Worm (Caenorhabditis elegans) whole organism, early embryonic: ENCODE results near the gene F28C6.8.

Source experiments
- B0310.2 ChIP-seq: sonication (generic microtip); optimal IDR thresholded peaks from 2 replicates; lab custom pipeline; 2016; ENCODE audit warnings: mild to moderate bottlenecking, missing genetic modification characterization, missing compliant biosample characterization
- F13C5.2 ChIP-seq: sonication (generic microtip); optimal IDR thresholded peaks from 2 replicates; lab custom pipeline; 2017; ENCODE audit warnings: mild to moderate bottlenecking, missing genetic modification characterization, inconsistent platforms, missing compliant biosample characterization
- aly-1 ChIP-seq: sonication (generic microtip); optimal IDR thresholded peaks from 2 replicates; lab custom pipeline; 2016; ENCODE audit warnings: missing genetic modification characterization, missing compliant biosample characterization
- ama-1 ChIP-seq: fragments of 150-350 bp; optimal IDR thresholded peaks from 2 replicates; lab custom pipeline; 2014
- ceh-13 ChIP-seq: fragments of 200-800 bp; sonication (Bioruptor generic); optimal IDR thresholded peaks from 2 replicates; lab custom pipeline; 2018; ENCODE audit warnings: mild to moderate bottlenecking, missing genetic modification characterization, missing compliant biosample characterization
- ceh-36 ChIP-seq: sonication (generic microtip); optimal IDR thresholded peaks from 2 replicates; lab custom pipeline; 2016; ENCODE audit warnings: missing genetic modification characterization, inconsistent platforms, missing compliant biosample characterization
- ets-7 ChIP-seq: sonication (generic microtip); optimal IDR thresholded peaks from 2 replicates; lab custom pipeline; 2016; ENCODE audit warnings: missing genotype, missing genetic modification characterization, missing compliant biosample characterization
- flt-1 ChIP-seq: fragments of 200-800 bp; sonication (Bioruptor generic); IDR thresholded peaks from 2 replicates; pipeline ENCODE4 v1.3.6; 2022; ENCODE audit warnings: missing genetic modification characterization, missing compliant biosample characterization
- hmbx-1 ChIP-seq: sonication (generic microtip); optimal IDR thresholded peaks from 2 replicates; lab custom pipeline; 2016; ENCODE audit warnings: mild to moderate bottlenecking, missing genetic modification characterization, missing compliant biosample characterization
- hmg-4 ChIP-seq: fragments of 200-800 bp; sonication (Bioruptor generic); optimal IDR thresholded peaks from 2 replicates; lab custom pipeline; 2018; ENCODE audit warnings: mild to moderate bottlenecking, missing genetic modification characterization, missing compliant biosample characterization
- hnd-1 ChIP-seq: sonication (generic microtip); optimal IDR thresholded peaks from 2 replicates; lab custom pipeline; 2016; ENCODE audit warnings: missing genetic modification characterization, missing compliant biosample characterization
- pes-1 ChIP-seq: fragments of 200-800 bp; sonication (Bioruptor generic); IDR thresholded peaks from 2 replicates; pipeline ENCODE4 v1.3.6; 2022; ENCODE audit warnings: missing genetic modification reagents, missing genetic modification characterization, missing compliant biosample characterization
- scrt-1 ChIP-seq: fragments of 200-800 bp; sonication (Bioruptor generic); IDR thresholded peaks from 2 replicates; pipeline ENCODE4 v1.3.6; 2022; ENCODE audit warnings: missing genetic modification characterization, missing compliant biosample characterization
- sea-1 ChIP-seq: fragments of 200-800 bp; sonication (Bioruptor generic); conservative IDR thresholded peaks from 2 replicates; pipeline ENCODE4 v1.3.6; 2022; ENCODE audit warnings: missing genetic modification characterization, missing compliant biosample characterization
- tbx-11 ChIP-seq: fragments of 200-800 bp; sonication (Bioruptor generic); IDR thresholded peaks from 2 replicates; pipeline ENCODE4 v1.3.6; 2022; ENCODE audit warnings: missing genetic modification characterization, missing compliant biosample characterization
- tbx-37 ChIP-seq: fragments of 200-800 bp; sonication (Bioruptor generic); conservative IDR thresholded peaks from 2 replicates; pipeline ENCODE4 v1.3.6; 2022; ENCODE audit warnings: missing genetic modification reagents, missing genetic modification characterization, missing compliant biosample characterization
- tra-4 ChIP-seq: sonication (generic microtip); optimal IDR thresholded peaks from 2 replicates; lab custom pipeline; 2017; ENCODE audit warnings: missing genetic modification characterization, missing compliant biosample characterization

Gene F28C6.8

DNA sequence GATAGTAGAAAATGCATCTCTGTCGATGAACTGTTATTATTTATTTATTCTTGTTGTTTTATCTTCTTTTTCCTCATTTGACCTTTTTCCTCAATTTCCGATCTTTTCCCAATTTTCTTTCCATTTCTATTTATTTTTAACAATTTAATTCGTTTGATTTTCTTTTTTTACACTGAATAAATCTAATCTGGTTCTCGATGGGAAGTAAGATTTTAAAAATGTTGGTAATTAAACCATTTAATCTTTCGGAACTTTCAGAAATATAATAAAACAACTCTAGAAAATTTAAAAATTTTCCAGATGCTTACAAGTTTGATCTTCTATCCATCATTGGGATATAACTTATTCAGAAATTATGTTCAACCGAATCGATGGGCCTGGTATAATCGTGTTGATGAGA is at the start of gene F28C6.8:
F28C6.8 (plus strand) TSS at position 301 of the 400 bp plus-strand sequence.
- no peak for TF ChIP-seq sea-1
- no peak for TF ChIP-seq B0310.2 (tag; lab: Kevin White, UChicago)
- no peak for TF ChIP-seq tbx-11 (GFP tag; lab: Robert Waterston, UW)
- no peak for TF ChIP-seq F13C5.2 (tag; lab: Kevin White, UChicago)
- no peak for TF ChIP-seq tra-4 (tag; lab: Kevin White, UChicago)
- no peak for TF ChIP-seq hmg-4 (GFP tag; lab: Kevin White, UChicago)
- no peak for TF ChIP-seq aly-1 (tag; lab: Kevin White, UChicago)
- no peak for TF ChIP-seq scrt-1 (GFP tag; lab: Robert Waterston, UW)
- TF ChIP-seq hmbx-1 (tag; lab: Kevin White, UChicago): no peak
- TF ChIP-seq ama-1 (lab: Kevin White, UChicago): no peak
- TF ChIP-seq tbx-37: no peak
- TF ChIP-seq pes-1 (GFP tag; lab: Robert Waterston, UW): no peak
- TF ChIP-seq flt-1 (GFP tag; lab: Robert Waterston, UW): no peak
- TF ChIP-seq ets-7 (tag; lab: Kevin White, UChicago): no peak
- no peak for TF ChIP-seq ceh-13

DNA sequence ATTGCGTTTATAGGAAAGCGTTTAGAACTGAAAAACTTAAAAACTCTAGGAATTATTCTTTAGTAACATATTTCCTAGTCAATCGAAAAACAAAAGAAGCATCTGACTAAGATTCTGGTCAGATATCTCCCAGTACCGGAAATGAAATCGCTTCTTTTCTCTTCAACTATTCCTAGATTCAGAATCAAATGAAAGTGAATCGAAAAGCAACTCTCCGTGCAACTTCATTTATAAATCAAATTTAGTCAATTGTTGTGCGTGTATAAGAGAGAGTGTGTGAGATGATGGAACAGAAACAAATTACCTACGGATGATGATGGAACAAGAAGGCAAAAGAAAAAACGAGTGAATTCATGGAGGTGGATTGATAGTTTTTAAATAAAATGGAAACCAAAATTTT is 47.5 kb upstream of the F28C6.8 start:
- TF ChIP-seq hmbx-1 (tag; lab: Kevin White, UChicago) (no peak), tra-4 (tag; lab: Kevin White, UChicago) (no peak), flt-1 (GFP tag; lab: Robert Waterston, UW) (no peak), ets-7 (tag; lab: Kevin White, UChicago) (no peak), tbx-37 (no peak), sea-1 (no peak), hnd-1 (no peak), ceh-36 (no peak), ama-1 (lab: Kevin White, UChicago) (no peak)

DNA sequence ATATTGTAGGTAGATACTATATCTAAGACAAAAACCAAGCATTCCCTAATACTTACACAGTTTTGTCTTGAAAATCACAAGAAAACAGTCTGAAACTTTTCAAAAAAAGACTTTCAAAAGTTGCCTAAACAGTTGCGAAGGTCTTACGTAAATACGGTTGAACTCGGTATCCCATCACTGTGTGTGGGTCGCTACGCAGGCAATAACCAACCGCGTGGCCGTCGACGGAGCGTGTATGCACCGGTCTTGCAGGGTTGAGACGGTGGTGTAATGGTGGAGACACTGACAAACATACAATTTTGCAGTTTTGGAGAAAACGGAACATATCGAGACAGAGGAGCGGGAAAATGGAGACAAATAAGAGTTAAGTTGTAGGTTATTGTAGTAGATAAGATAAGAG is 45.4 kb upstream of the F28C6.8 start, which contains the start of gene iff-2:
iff-2 (minus strand) TSS at position 141 of the 400 bp plus-strand sequence.
- TF ChIP-seq ceh-36 (peak; percentile 9), F13C5.2 (tag; lab: Kevin White, UChicago) (peak; percentile 95), sea-1 (peak; percentile 70), tbx-11 (GFP tag; lab: Robert Waterston, UW) (no peak), aly-1 (tag; lab: Kevin White, UChicago) (peak; percentile 69), ets-7 (tag; lab: Kevin White, UChicago) (peak; percentile 8), flt-1 (GFP tag; lab: Robert Waterston, UW) (peak; percentile 57; the same call in 1 of the 2 replicates), hmg-4 (GFP tag; lab: Kevin White, UChicago) (peak; percentile 84), ceh-13 (no peak), hnd-1 (no peak), ama-1 (lab: Kevin White, UChicago) (no peak), tbx-37 (peak; percentile 35), hmbx-1 (tag; lab: Kevin White, UChicago) (no peak), pes-1 (GFP tag; lab: Robert Waterston, UW) (no peak), B0310.2 (tag; lab: Kevin White, UChicago) (no peak), scrt-1 (GFP tag; lab: Robert Waterston, UW) (0 out of 2 replicates have a peak, but pooled peaks have one; percentile 55), tra-4 (tag; lab: Kevin White, UChicago) (peak; percentile 50)

DNA sequence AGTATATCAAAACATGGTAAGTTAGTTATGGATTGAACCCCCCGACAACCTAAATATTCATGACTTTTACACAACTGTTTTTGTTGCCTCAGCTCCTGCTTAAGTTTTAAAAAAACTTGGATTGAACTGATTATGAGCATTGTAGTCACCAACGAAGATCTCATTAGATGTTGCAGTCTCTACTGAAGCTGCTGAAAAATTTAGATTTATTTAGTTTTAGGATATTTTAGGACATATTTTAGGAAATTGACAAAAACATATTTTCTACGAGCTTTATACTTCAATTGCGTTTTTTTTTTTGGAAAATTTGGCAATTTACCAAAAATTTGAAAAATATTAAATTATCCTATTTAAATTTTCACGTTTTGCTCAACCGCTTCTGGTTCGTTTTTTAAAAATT is 44.6 kb upstream of the F28C6.8 start, which contains the start of gene F54C9.14:
F54C9.14 (plus strand) TSS at position 301 of the 400 bp plus-strand sequence.
- no peak for TF ChIP-seq B0310.2 (tag; lab: Kevin White, UChicago)
- no peak for TF ChIP-seq ets-7 (tag; lab: Kevin White, UChicago)
- no peak for TF ChIP-seq hnd-1
- no peak for TF ChIP-seq pes-1 (GFP tag; lab: Robert Waterston, UW)
- no peak for TF ChIP-seq hmbx-1 (tag; lab: Kevin White, UChicago)
- no peak for TF ChIP-seq aly-1 (tag; lab: Kevin White, UChicago)
- no peak for TF ChIP-seq scrt-1 (GFP tag; lab: Robert Waterston, UW)
- no peak for TF ChIP-seq tbx-37
- no peak for TF ChIP-seq flt-1 (GFP tag; lab: Robert Waterston, UW)
- TF ChIP-seq ama-1 (lab: Kevin White, UChicago): no peak
- no peak for TF ChIP-seq ceh-36
- TF ChIP-seq tbx-11 (GFP tag; lab: Robert Waterston, UW): no peak
- no peak for TF ChIP-seq F13C5.2 (tag; lab: Kevin White, UChicago)
- TF ChIP-seq ceh-13: no peak
- TF ChIP-seq tra-4 (tag; lab: Kevin White, UChicago): no peak
- TF ChIP-seq hmg-4 (GFP tag; lab: Kevin White, UChicago): no peak
- no peak for TF ChIP-seq sea-1

DNA sequence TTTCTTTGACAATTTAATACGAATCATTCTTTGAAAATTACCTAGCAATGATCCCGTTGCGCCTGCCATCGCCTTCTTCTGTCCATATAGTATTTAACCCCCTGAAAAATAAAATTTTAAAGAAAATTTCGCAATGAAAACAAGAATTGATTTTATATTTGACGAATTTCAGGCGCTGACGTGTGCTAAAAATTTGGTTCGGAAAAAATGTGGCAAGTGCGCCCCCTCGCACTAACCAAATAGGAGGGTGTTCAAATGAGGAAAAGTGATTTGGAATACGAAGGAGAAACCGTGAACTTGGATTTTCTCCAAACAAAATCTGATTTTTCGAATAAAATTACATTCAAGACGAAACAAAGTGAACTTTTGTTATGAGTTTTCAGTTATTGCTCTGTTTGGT is 40.6 kb upstream of the F28C6.8 start, which contains the start of gene stc-1:
stc-1 (minus strand) TSS at position 101 of the 400 bp plus-strand sequence.
- TF ChIP-seq tbx-37 (no peak), ceh-36 (no peak), pes-1 (GFP tag; lab: Robert Waterston, UW) (no peak)

DNA sequence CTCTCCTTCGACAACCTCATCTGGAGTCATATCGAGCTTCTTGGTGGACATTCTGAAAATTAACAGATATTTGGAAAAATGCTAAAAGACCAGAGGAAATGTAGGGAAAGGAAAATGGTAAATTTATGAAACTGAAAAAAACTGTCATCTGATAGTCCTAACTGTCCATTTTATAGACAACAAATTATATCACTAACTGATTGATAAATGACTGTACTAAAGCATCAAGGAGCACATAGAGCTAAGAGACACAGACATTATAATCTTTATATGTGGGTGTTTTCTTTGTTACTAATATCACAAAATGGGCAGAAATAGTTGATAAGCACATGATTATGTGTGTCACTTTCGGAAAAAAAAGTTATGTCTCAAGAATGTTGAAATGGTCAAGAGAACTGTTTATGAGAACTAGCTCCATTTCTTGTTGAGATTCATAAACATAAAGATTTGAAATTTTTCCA is 39.8 kb upstream of the F28C6.8 start, which contains the start of gene F54C9.3:
F54C9.3 (minus strand) TSS at position 51 of the 461 bp plus-strand sequence.
- TF ChIP-seq tbx-37 (no peak), tra-4 (tag; lab: Kevin White, UChicago) (no peak), ets-7 (tag; lab: Kevin White, UChicago) (no peak), ceh-13 (no peak), tbx-11 (GFP tag; lab: Robert Waterston, UW) (no peak), hmbx-1 (tag; lab: Kevin White, UChicago) (no peak), ama-1 (lab: Kevin White, UChicago) (no peak), B0310.2 (tag; lab: Kevin White, UChicago) (no peak), hnd-1 (no peak), scrt-1 (GFP tag; lab: Robert Waterston, UW) (no peak), pes-1 (GFP tag; lab: Robert Waterston, UW) (no peak), ceh-36 (no peak), flt-1 (GFP tag; lab: Robert Waterston, UW) (no peak), aly-1 (tag; lab: Kevin White, UChicago) (no peak), sea-1 (no peak), hmg-4 (GFP tag; lab: Kevin White, UChicago) (no peak)
